Worm (Caenorhabditis elegans): Measurements from ENCODE around the gene asm-1.

The asm-1 gene

DNA sequence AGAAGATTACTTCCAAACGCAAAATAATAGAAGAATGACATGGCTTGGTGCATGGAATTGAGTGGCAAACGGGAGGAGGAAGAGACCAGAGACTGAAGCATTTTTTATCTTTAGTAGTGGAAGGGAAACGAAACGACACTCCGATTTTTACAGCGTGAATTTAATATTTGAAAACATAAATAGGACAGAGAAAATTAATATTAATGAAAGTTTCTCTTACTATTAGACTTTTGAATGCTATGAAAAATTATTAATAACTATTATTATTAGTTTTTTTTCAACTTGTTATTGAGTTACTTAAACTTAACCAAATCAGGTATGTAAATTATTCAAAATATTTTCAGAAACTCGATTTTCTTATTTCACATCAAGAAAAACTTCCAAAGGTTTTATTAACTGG lies 29.8 kb upstream of the asm-1 start, which contains the start of gene C44B7.7:
Gene C44B7.7 (minus strand): TSS at position 101 of the 400 bp plus-strand sequence.
- TF ChIP-seq pha-2 (tag; optimal IDR thresholded peaks at IDR 0.05) (no peak), nhr-11 (tag; optimal IDR thresholded peaks at IDR 0.05) (no peak), pros-1 (tag; optimal IDR thresholded peaks at IDR 0.05) (no peak), C38D4.7 (GFP tag; optimal IDR thresholded peaks at IDR 0.05) (no peak), sox-2 (GFP tag; IDR thresholded peaks at IDR 0.05) (no peak), nhr-232 (tag; optimal IDR thresholded peaks at IDR 0.05) (no peak), ceh-18 (tag; optimal IDR thresholded peaks at IDR 0.05) (no peak), pag-3 (tag; optimal IDR thresholded peaks at IDR 0.05; ENCODE audit: borderline replicate concordance) (no peak), K02D7.2 (tag; optimal IDR thresholded peaks at IDR 0.05) (no peak), npax-4 (tag; optimal IDR thresholded peaks at IDR 0.05) (no peak), tbx-2 (tag; optimal IDR thresholded peaks at IDR 0.05) (no peak), madf-2 (tag; optimal IDR thresholded peaks at IDR 0.05) (no peak), ceh-22 (tag; optimal IDR thresholded peaks at IDR 0.05) (no peak), T23F11.4 (GFP tag; optimal IDR thresholded peaks at IDR 0.05) (no peak), nfya-1 (tag; optimal IDR thresholded peaks at IDR 0.05) (no peak), hlh-8 (tag; optimal IDR thresholded peaks at IDR 0.05) (no peak), fkh-6 (tag; optimal IDR thresholded peaks at IDR 0.05) (no peak), sdc-2 (tag; optimal IDR thresholded peaks at IDR 0.05) (no peak), fkh-10 (GFP tag; optimal IDR thresholded peaks at IDR 0.05) (no peak), unc-55 (GFP tag; optimal IDR thresholded peaks at IDR 0.05) (no peak)

- TF ChIP-seq npax-4 (tag; optimal IDR thresholded peaks at IDR 0.05) = no peak
- no peak for TF ChIP-seq C08G9.2 (tag; optimal IDR thresholded peaks at IDR 0.05)
- no peak for TF ChIP-seq unc-55 (GFP tag; optimal IDR thresholded peaks at IDR 0.05)
- TF ChIP-seq pha-2 (tag; optimal IDR thresholded peaks at IDR 0.05) = no peak
- no peak for TF ChIP-seq pax-1 (tag; optimal IDR thresholded peaks at IDR 0.05)
- TF ChIP-seq ets-4 (tag; optimal IDR thresholded peaks at IDR 0.05) = no peak
- TF ChIP-seq rnt-1 (tag; optimal IDR thresholded peaks at IDR 0.05) = no peak
- TF ChIP-seq C38D4.7 (GFP tag; optimal IDR thresholded peaks at IDR 0.05) = no peak
These were observed 27.5 kb upstream of the asm-1 start for ce11 chrII:6882335-6882734.

- no peak for TF ChIP-seq K09A11.1 (tag; optimal IDR thresholded peaks at IDR 0.05; ENCODE audit: insufficient read depth)
- no peak for TF ChIP-seq ahr-1 (tag; optimal IDR thresholded peaks at IDR 0.05)
- no peak for TF ChIP-seq ceh-2 (tag; optimal IDR thresholded peaks at IDR 0.05)
- TF ChIP-seq hlh-8 (tag; optimal IDR thresholded peaks at IDR 0.05) = no peak
- TF ChIP-seq pha-2 (tag; optimal IDR thresholded peaks at IDR 0.05) = no peak
- no peak for TF ChIP-seq ceh-34 (tag; optimal IDR thresholded peaks at IDR 0.05)
- TF ChIP-seq pros-1 (tag; optimal IDR thresholded peaks at IDR 0.05) = no peak
- no peak for TF ChIP-seq eyg-1 (tag; optimal IDR thresholded peaks at IDR 0.05)
- TF ChIP-seq sox-2 (GFP tag; IDR thresholded peaks at IDR 0.05) = no peak
- no peak for TF ChIP-seq nhr-11 (tag; optimal IDR thresholded peaks at IDR 0.05)
- no peak for TF ChIP-seq ceh-18 (tag; optimal IDR thresholded peaks at IDR 0.05)
- TF ChIP-seq F13H6.1 (tag; optimal IDR thresholded peaks at IDR 0.05) = no peak
- no peak for TF ChIP-seq ceh-24 (tag; optimal IDR thresholded peaks at IDR 0.05)
- TF ChIP-seq pqm-1 (tag; optimal IDR thresholded peaks at IDR 0.05) = no peak
- no peak for TF ChIP-seq hlh-13 (GFP tag; optimal IDR thresholded peaks at IDR 0.05)
- no peak for TF ChIP-seq nhr-232 (tag; optimal IDR thresholded peaks at IDR 0.05)
These were observed 26.2 kb upstream of the asm-1 start, which contains the start of gene pmp-1 for ce11 chrII:6883716-6884115. pmp-1 (minus strand) TSS chrII:6883754.

DNA sequence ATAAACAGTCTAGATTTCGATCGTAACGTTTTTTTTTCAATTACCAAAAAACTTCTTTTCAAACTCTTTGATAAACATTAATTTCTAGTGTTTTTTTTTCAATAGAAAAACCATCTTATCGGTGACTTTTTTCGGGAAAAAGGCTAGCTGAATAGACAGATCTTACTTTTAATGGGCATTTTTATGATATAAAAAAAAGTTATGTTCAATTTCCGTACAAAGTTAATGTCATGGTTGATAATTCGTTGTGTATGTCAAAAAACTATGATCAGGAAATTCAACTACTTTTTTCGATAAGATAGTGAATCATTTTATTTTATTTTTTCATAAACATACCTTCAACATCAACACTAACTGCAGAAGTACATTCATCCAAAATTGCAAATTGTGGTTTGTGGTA lies 25.3 kb upstream of the asm-1 start:
- TF ChIP-seq pha-4 (tag; optimal IDR thresholded peaks at IDR 0.05) (no peak), ceh-22 (tag; optimal IDR thresholded peaks at IDR 0.05) (no peak), ceh-19 (GFP tag; optimal IDR thresholded peaks at IDR 0.05) (no peak), ref-2 (tag; optimal IDR thresholded peaks at IDR 0.05) (no peak), dmd-4 (tag; optimal IDR thresholded peaks at IDR 0.05; ENCODE audit: borderline replicate concordance) (no peak), pag-3 (tag; optimal IDR thresholded peaks at IDR 0.05; ENCODE audit: borderline replicate concordance) (no peak), K02D7.2 (tag; optimal IDR thresholded peaks at IDR 0.05) (no peak), ttx-3 (tag; optimal IDR thresholded peaks at IDR 0.05) (no peak), odd-2 (tag; optimal IDR thresholded peaks at IDR 0.05) (no peak), T23F11.4 (GFP tag; optimal IDR thresholded peaks at IDR 0.05) (no peak), ceh-48 (tag; optimal IDR thresholded peaks at IDR 0.05) (no peak), ceh-34 (tag; optimal IDR thresholded peaks at IDR 0.05) (no peak), gmeb-2 (tag; optimal IDR thresholded peaks at IDR 0.05) (no peak), ceh-24 (tag; optimal IDR thresholded peaks at IDR 0.05) (no peak), fkh-10 (GFP tag; optimal IDR thresholded peaks at IDR 0.05) (no peak), rnt-1 (tag; optimal IDR thresholded peaks at IDR 0.05) (no peak), sox-4 (tag; optimal IDR thresholded peaks at IDR 0.05) (no peak), nhr-232 (tag; optimal IDR thresholded peaks at IDR 0.05) (no peak), nhr-11 (tag; optimal IDR thresholded peaks at IDR 0.05) (no peak)

Measured in whole organism, late embryonic.